Worm (Caenorhabditis elegans) whole organism, L1 larva: Measurements from ENCODE around the gene srbc-9.
"Not testable (repeated sequence)": the region's sequence is repeated elsewhere in the genome, so short reads cannot be mapped to it uniquely, and the experiment has no call there.

Source experiments
- C04F5.9 ChIP-seq: sonication (generic microtip); optimal IDR thresholded peaks from 2 replicates; lab custom pipeline; 2016; ENCODE audit warnings: missing genetic modification characterization, missing compliant biosample characterization
- aha-1 ChIP-seq: fragments of 150-350 bp; optimal IDR thresholded peaks from 2 replicates; lab custom pipeline; 2014; ENCODE audit warnings: missing biosample characterization, missing genetic modification characterization
- aly-2 ChIP-seq: fragments of 150-350 bp; optimal IDR thresholded peaks from 2 replicates; lab custom pipeline; 2014; ENCODE audit warnings: missing biosample characterization, missing genetic modification characterization
- ama-1 ChIP-seq: fragments of 150-350 bp; optimal IDR thresholded peaks from 2 replicates; lab custom pipeline; 2014
- blmp-1 ChIP-seq: fragments of 150-350 bp; optimal IDR thresholded peaks from 2 replicates; lab custom pipeline; 2014; ENCODE audit warnings: missing biosample characterization, missing genetic modification characterization
- ceh-63 ChIP-seq: fragments of 200-800 bp; sonication (Bioruptor generic); optimal IDR thresholded peaks from 2 replicates; lab custom pipeline; 2018; ENCODE audit warnings: mild to moderate bottlenecking, missing genetic modification characterization, missing compliant biosample characterization
- ces-1 ChIP-seq: fragments of 150-350 bp; optimal IDR thresholded peaks from 2 replicates; lab custom pipeline; 2014; ENCODE audit warnings: missing biosample characterization, missing genetic modification reagents, missing genetic modification characterization
- dsc-1 ChIP-seq: sonication (generic microtip); optimal IDR thresholded peaks from 2 replicates; lab custom pipeline; 2016; ENCODE audit warnings: mild to moderate bottlenecking, missing genetic modification characterization, missing compliant biosample characterization
- efl-1 ChIP-seq, 4 experiments: fragments of 150-350 bp; optimal IDR thresholded peaks in 3 of 4; peaks in 1 of 4; 1 replicate in 1 of 4; 2 replicates in 3 of 4; lab custom pipeline; 2014; ENCODE audit warnings: missing biosample characterization in 2 of 4, missing genetic modification characterization in 2 of 4, missing genetic modification reagents in 2 of 4
- egl-27 ChIP-seq, 2 experiments: fragments of 150-350 bp in 1 of 2; sonication (generic microtip); optimal IDR thresholded peaks; 3 replicates each; lab custom pipeline; 2017 to 2018; ENCODE audit warnings: missing biosample characterization in 2 of 2, missing genetic modification characterization in 2 of 2, missing genetic modification reagents in 2 of 2
- elt-3 ChIP-seq, 6 experiments: fragments of 150-350 bp in 1 of 6; sonication (generic microtip); optimal IDR thresholded peaks; 2 replicates each; lab custom pipeline; 2017 to 2018; ENCODE audit warnings: missing biosample characterization in 6 of 6, missing genetic modification characterization in 6 of 6, inconsistent platforms in 1 of 6
- ets-5 ChIP-seq: fragments of 200-800 bp; sonication (Bioruptor generic); IDR thresholded peaks from 2 replicates; pipeline ENCODE4 v1.3.6; 2022; ENCODE audit warnings: missing genetic modification characterization, missing compliant biosample characterization
- fkh-4 ChIP-seq: sonication (generic microtip); optimal IDR thresholded peaks from 2 replicates; lab custom pipeline; 2016; ENCODE audit warnings: missing compliant biosample characterization, missing genetic modification characterization, borderline replicate concordance
- fkh-8 ChIP-seq: sonication (generic microtip); optimal IDR thresholded peaks from 2 replicates; lab custom pipeline; 2016; ENCODE audit warnings: mild to moderate bottlenecking, missing genetic modification characterization, missing compliant biosample characterization
- hlh-17 ChIP-seq: fragments of 200-800 bp; sonication (Bioruptor generic); optimal IDR thresholded peaks from 2 replicates; lab custom pipeline; 2018; ENCODE audit warnings: missing genetic modification characterization, mild to moderate bottlenecking, missing compliant biosample characterization, moderate library complexity, borderline replicate concordance
- irx-1 ChIP-seq: sonication (generic microtip); optimal IDR thresholded peaks from 2 replicates; lab custom pipeline; 2016; ENCODE audit warnings: missing genetic modification characterization, missing compliant biosample characterization
- isw-1 ChIP-seq: fragments of 200-800 bp; sonication (Bioruptor generic); IDR thresholded peaks from 2 replicates; pipeline ENCODE4 v1.3.6; 2022; ENCODE audit warnings: missing genetic modification characterization, missing compliant biosample characterization
- lir-3 ChIP-seq: sonication (generic microtip); optimal IDR thresholded peaks from 2 replicates; lab custom pipeline; 2016; ENCODE audit warnings: mild to moderate bottlenecking, missing genetic modification characterization, moderate library complexity, missing compliant biosample characterization; ENCODE audit not compliant: poor library complexity
- lsy-2 ChIP-seq, 2 experiments: fragments of 150-350 bp; optimal IDR thresholded peaks; 2 replicates each; lab custom pipeline; 2014; ENCODE audit warnings: missing biosample characterization in 2 of 2, missing genetic modification characterization in 2 of 2
- mab-9 ChIP-seq: fragments of 200-800 bp; sonication (Bioruptor generic); IDR thresholded peaks from 2 replicates; pipeline ENCODE4 v1.3.6; 2022; ENCODE audit warnings: missing genetic modification reagents, missing genetic modification characterization, missing compliant biosample characterization
- mef-2 ChIP-seq: fragments of 150-350 bp; optimal IDR thresholded peaks from 2 replicates; lab custom pipeline; 2014; ENCODE audit warnings: missing biosample characterization, missing genetic modification characterization
- pqm-1 ChIP-seq: sonication (generic microtip); optimal IDR thresholded peaks from 3 replicates; lab custom pipeline; 2017; ENCODE audit warnings: missing biosample characterization, missing genetic modification characterization
- sptf-1 ChIP-seq: fragments of 150-350 bp; optimal IDR thresholded peaks from 2 replicates; lab custom pipeline; 2014; ENCODE audit warnings: missing biosample characterization, missing genetic modification characterization
- sup-37 ChIP-seq: fragments of 200-800 bp; sonication (Bioruptor generic); optimal IDR thresholded peaks from 2 replicates; lab custom pipeline; 2018; ENCODE audit warnings: mild to moderate bottlenecking, missing genetic modification characterization, missing compliant biosample characterization
- unc-130 ChIP-seq: fragments of 150-350 bp; optimal IDR thresholded peaks from 2 replicates; lab custom pipeline; 2017; ENCODE audit warnings: missing biosample characterization, missing genetic modification characterization, inconsistent platforms
- unc-98 ChIP-seq: fragments of 200-800 bp; sonication (Bioruptor generic); IDR thresholded peaks from 2 replicates; pipeline ENCODE4 v1.3.6; 2022; ENCODE audit warnings: missing genetic modification characterization, missing compliant biosample characterization
- zip-4 ChIP-seq: fragments of 200-800 bp; sonication (Bioruptor generic); optimal IDR thresholded peaks from 2 replicates; lab custom pipeline; 2018; ENCODE audit warnings: mild to moderate bottlenecking, missing genetic modification characterization, moderate library complexity, missing compliant biosample characterization
- ztf-11 ChIP-seq, 2 experiments: sonication (generic microtip); optimal IDR thresholded peaks; 2 replicates each; lab custom pipeline; 2016 to 2017; ENCODE audit warnings: missing genetic modification characterization in 2 of 2, missing biosample characterization in 1 of 2, missing compliant biosample characterization in 1 of 2

srbc-9 gene

ce11 chrV:7454236-7454635 lies 36.0 kb downstream of the srbc-9 start, which contains the start of gene try-8:
Gene try-8 (minus strand): TSS chrV:7454336.
- no peak for TF ChIP-seq lir-3 (tag; lab: Kevin White, UChicago)
- TF ChIP-seq isw-1 (GFP tag; lab: Robert Waterston, UW) = no peak
- TF ChIP-seq egl-27 (tag; optimal IDR thresholded peaks at IDR 0.05; lab: Kevin White, UChicago) = no peak
- no peak for TF ChIP-seq elt-3 (tag; optimal IDR thresholded peaks at IDR 0.05; lab: Kevin White, UChicago)
- TF ChIP-seq mef-2 (tag; lab: Kevin White, UChicago) = no peak
- no peak for TF ChIP-seq unc-130
- TF ChIP-seq fkh-4 = no peak
- no peak for TF ChIP-seq pqm-1
- TF ChIP-seq ztf-11 (tag; optimal IDR thresholded peaks at IDR 0.05; lab: Kevin White, UChicago) = no peak
- TF ChIP-seq sup-37 (GFP tag; lab: Kevin White, UChicago) = no peak
- TF ChIP-seq irx-1 (tag; lab: Kevin White, UChicago) = no peak
- no peak for TF ChIP-seq dsc-1
- TF ChIP-seq hlh-17 (GFP tag; lab: Kevin White, UChicago) = no peak
- TF ChIP-seq ceh-63 (GFP tag; lab: Kevin White, UChicago) = no peak
- no peak for TF ChIP-seq sptf-1 (tag; lab: Kevin White, UChicago)

- TF ChIP-seq aly-2 (tag; lab: Kevin White, UChicago) (no peak), C04F5.9 (no peak), efl-1 (optimal IDR thresholded peaks at IDR 0.05; lab: Kevin White, UChicago) (no peak), efl-1 (GFP tag; optimal IDR thresholded peaks at IDR 0.05 in 1 of 2; lab: Kevin White, UChicago) (peak in 1 of 2 experiments; percentile 24), ceh-63 (GFP tag; lab: Kevin White, UChicago) (no peak), sptf-1 (tag; lab: Kevin White, UChicago) (no peak)
Observed at ce11 chrV:7451421-7451820, 38.8 kb downstream of the srbc-9 start, which contains the start of gene try-11. Gene try-11 (plus strand): TSS chrV:7451721.

- TF ChIP-seq fkh-4 (no peak), pqm-1 (no peak), ces-1 (GFP tag; lab: Kevin White, UChicago) (no peak), efl-1 (optimal IDR thresholded peaks at IDR 0.05; lab: Kevin White, UChicago) (no peak), efl-1 (GFP tag; optimal IDR thresholded peaks at IDR 0.05 in 1 of 2; lab: Kevin White, UChicago) (peak in 1 of 2 experiments; percentile 58), ama-1 (lab: Kevin White, UChicago) (no peak), fkh-8 (tag; lab: Kevin White, UChicago) (no peak)
Observed at ce11 chrV:7449303-7449827, 40.9 kb downstream of the srbc-9 start, which contains the start of gene try-12. Gene try-12 (plus strand): TSS chrV:7449353.

ce11 chrV:7446965-7447364 lies 43.3 kb downstream of the srbc-9 start, which contains the start of gene F25E5.5:
Gene F25E5.5 (plus strand): TSS chrV:7447265.
- TF ChIP-seq zip-4 (GFP tag; lab: Kevin White, UChicago) = no peak
- peak; percentile 17 for TF ChIP-seq blmp-1 (tag; lab: Kevin White, UChicago)

ce11 chrV:7444331-7444730 lies 45.9 kb downstream of the srbc-9 start, which contains the start of gene nhr-141:
Gene nhr-141 (plus strand): TSS chrV:7444661.
- not testable (repeated sequence) for TF ChIP-seq lsy-2 (tag; optimal IDR thresholded peaks at IDR 0.05; lab: Kevin White, UChicago); aha-1 (tag; lab: Kevin White, UChicago); sptf-1 (tag; lab: Kevin White, UChicago)
- TF ChIP-seq, all 84 proteins: peak for 0; not testable (repeated sequence) for 84

- peak; percentile 53; the same call in 1 of the 2 replicates for TF ChIP-seq unc-98 (GFP tag; lab: Robert Waterston, UW)
- 0 out of 2 replicates have a peak, but pooled peaks have one; percentile 52 for TF ChIP-seq ets-5 (GFP tag; lab: Robert Waterston, UW)
- TF ChIP-seq mab-9 (GFP tag; lab: Robert Waterston, UW) = peak; percentile 75
Observed at ce11 chrV:7443480-7443879, 46.8 kb downstream of the srbc-9 start.
